Worm (Caenorhabditis elegans): ENCODE measurements around the gene snrp-40.1.

The snrp-40.1 gene

ce11 chrX:11287617-11288016 is 12.0 kb downstream of the snrp-40.1 start, which contains the start of gene F38B2.4:
TSS of gene F38B2.4 (minus strand) at chrX:11287717.
- TF ChIP-seq tra-4 (tag; optimal IDR thresholded peaks at IDR 0.05), result no peak
- TF ChIP-seq ceh-36 (tag; optimal IDR thresholded peaks at IDR 0.05), result no peak
- TF ChIP-seq scrt-1 (GFP tag; IDR thresholded peaks at IDR 0.05), result no peak
- no peak for TF ChIP-seq hmg-4 (GFP tag; optimal IDR thresholded peaks at IDR 0.05)
- TF ChIP-seq ets-7 (tag; optimal IDR thresholded peaks at IDR 0.05), result no peak
- no peak for TF ChIP-seq F13C5.2 (tag; optimal IDR thresholded peaks at IDR 0.05)
- no peak for TF ChIP-seq B0310.2 (tag; optimal IDR thresholded peaks at IDR 0.05)
- TF ChIP-seq hnd-1 (tag; optimal IDR thresholded peaks at IDR 0.05), result no peak
- no peak for TF ChIP-seq tbx-37 (GFP tag; conservative IDR thresholded peaks at IDR 0.05)
- no peak for TF ChIP-seq ceh-13 (GFP tag; optimal IDR thresholded peaks at IDR 0.05)
- no peak for TF ChIP-seq ama-1 (optimal IDR thresholded peaks at IDR 0.05)
- no peak for TF ChIP-seq hmbx-1 (tag; optimal IDR thresholded peaks at IDR 0.05)
- no peak for TF ChIP-seq aly-1 (tag; optimal IDR thresholded peaks at IDR 0.05)
- no peak for TF ChIP-seq tbx-11 (GFP tag; IDR thresholded peaks at IDR 0.05)
- no peak for TF ChIP-seq pes-1 (GFP tag; IDR thresholded peaks at IDR 0.05)
- no peak for TF ChIP-seq flt-1 (GFP tag; IDR thresholded peaks at IDR 0.05)
- TF ChIP-seq sea-1 (GFP tag; conservative IDR thresholded peaks at IDR 0.05), result no peak

- TF ChIP-seq hnd-1 (tag; optimal IDR thresholded peaks at IDR 0.05) (no peak), hmg-4 (GFP tag; optimal IDR thresholded peaks at IDR 0.05) (no peak), aly-1 (tag; optimal IDR thresholded peaks at IDR 0.05) (no peak), tbx-37 (GFP tag; conservative IDR thresholded peaks at IDR 0.05) (no peak), F13C5.2 (tag; optimal IDR thresholded peaks at IDR 0.05) (no peak), hmbx-1 (tag; optimal IDR thresholded peaks at IDR 0.05) (no peak), ceh-13 (GFP tag; optimal IDR thresholded peaks at IDR 0.05) (no peak), scrt-1 (GFP tag; IDR thresholded peaks at IDR 0.05) (no peak), B0310.2 (tag; optimal IDR thresholded peaks at IDR 0.05) (no peak), tbx-11 (GFP tag; IDR thresholded peaks at IDR 0.05) (no peak), ceh-36 (tag; optimal IDR thresholded peaks at IDR 0.05) (no peak), ama-1 (optimal IDR thresholded peaks at IDR 0.05) (no peak)
These were observed 13.3 kb downstream of the snrp-40.1 start, which contains the start of gene F38B2.3 for ce11 chrX:11286246-11286645. TSS of gene F38B2.3 (minus strand) at chrX:11286346.

- TF ChIP-seq scrt-1 (GFP tag; IDR thresholded peaks at IDR 0.05) (no peak), B0310.2 (tag; optimal IDR thresholded peaks at IDR 0.05) (no peak), tra-4 (tag; optimal IDR thresholded peaks at IDR 0.05) (no peak), pes-1 (GFP tag; IDR thresholded peaks at IDR 0.05) (no peak), ceh-36 (tag; optimal IDR thresholded peaks at IDR 0.05) (no peak), hnd-1 (tag; optimal IDR thresholded peaks at IDR 0.05) (no peak), sea-1 (GFP tag; conservative IDR thresholded peaks at IDR 0.05) (no peak), tbx-37 (GFP tag; conservative IDR thresholded peaks at IDR 0.05) (no peak), ama-1 (optimal IDR thresholded peaks at IDR 0.05) (no peak), hmg-4 (GFP tag; optimal IDR thresholded peaks at IDR 0.05) (no peak), hmbx-1 (tag; optimal IDR thresholded peaks at IDR 0.05) (no peak), ets-7 (tag; optimal IDR thresholded peaks at IDR 0.05) (no peak), tbx-11 (GFP tag; IDR thresholded peaks at IDR 0.05) (no peak), F13C5.2 (tag; optimal IDR thresholded peaks at IDR 0.05) (no peak)
These were observed 18.4 kb downstream of the snrp-40.1 start, which contains the start of gene F38B2.6 for ce11 chrX:11281148-11281547. TSS of gene F38B2.6 (minus strand) at chrX:11281248.

- no peak for TF ChIP-seq ceh-13 (GFP tag; optimal IDR thresholded peaks at IDR 0.05)
- no peak for TF ChIP-seq B0310.2 (tag; optimal IDR thresholded peaks at IDR 0.05)
- no peak for TF ChIP-seq hnd-1 (tag; optimal IDR thresholded peaks at IDR 0.05)
- no peak for TF ChIP-seq sea-1 (GFP tag; conservative IDR thresholded peaks at IDR 0.05)
- no peak for TF ChIP-seq tbx-11 (GFP tag; IDR thresholded peaks at IDR 0.05)
- no peak for TF ChIP-seq flt-1 (GFP tag; IDR thresholded peaks at IDR 0.05)
- no peak for TF ChIP-seq ceh-36 (tag; optimal IDR thresholded peaks at IDR 0.05)
- TF ChIP-seq pes-1 (GFP tag; IDR thresholded peaks at IDR 0.05), result no peak
These were observed 20.3 kb downstream of the snrp-40.1 start, which contains the start of gene F38B2.2 for ce11 chrX:11279276-11279675. TSS of gene F38B2.2 (minus strand) at chrX:11279376.

ce11 chrX:11270882-11271281 is 28.7 kb downstream of the snrp-40.1 start, which contains the start of gene ifa-1:
TSS of gene ifa-1 (plus strand) at chrX:11271182.
- TF ChIP-seq hmg-4 (GFP tag; optimal IDR thresholded peaks at IDR 0.05) (no peak), flt-1 (GFP tag; IDR thresholded peaks at IDR 0.05) (no peak), pes-1 (GFP tag; IDR thresholded peaks at IDR 0.05) (no peak), ama-1 (optimal IDR thresholded peaks at IDR 0.05) (no peak), scrt-1 (GFP tag; IDR thresholded peaks at IDR 0.05) (no peak), ets-7 (tag; optimal IDR thresholded peaks at IDR 0.05) (no peak), ceh-13 (GFP tag; optimal IDR thresholded peaks at IDR 0.05) (no peak), hmbx-1 (tag; optimal IDR thresholded peaks at IDR 0.05) (no peak), F13C5.2 (tag; optimal IDR thresholded peaks at IDR 0.05) (no peak), sea-1 (GFP tag; conservative IDR thresholded peaks at IDR 0.05) (no peak), B0310.2 (tag; optimal IDR thresholded peaks at IDR 0.05) (no peak), tra-4 (tag; optimal IDR thresholded peaks at IDR 0.05) (no peak), aly-1 (tag; optimal IDR thresholded peaks at IDR 0.05) (no peak), tbx-11 (GFP tag; IDR thresholded peaks at IDR 0.05) (no peak), ceh-36 (tag; optimal IDR thresholded peaks at IDR 0.05) (no peak), tbx-37 (GFP tag; conservative IDR thresholded peaks at IDR 0.05) (no peak), hnd-1 (tag; optimal IDR thresholded peaks at IDR 0.05) (no peak)

- TF ChIP-seq ceh-13 (GFP tag; optimal IDR thresholded peaks at IDR 0.05), result no peak
- TF ChIP-seq scrt-1 (GFP tag; IDR thresholded peaks at IDR 0.05), result no peak
- TF ChIP-seq tra-4 (tag; optimal IDR thresholded peaks at IDR 0.05), result no peak
- TF ChIP-seq hmbx-1 (tag; optimal IDR thresholded peaks at IDR 0.05), result no peak
- no peak for TF ChIP-seq flt-1 (GFP tag; IDR thresholded peaks at IDR 0.05)
- TF ChIP-seq ceh-36 (tag; optimal IDR thresholded peaks at IDR 0.05), result no peak
- TF ChIP-seq pes-1 (GFP tag; IDR thresholded peaks at IDR 0.05), result no peak
- TF ChIP-seq hmg-4 (GFP tag; optimal IDR thresholded peaks at IDR 0.05), result no peak
- TF ChIP-seq sea-1 (GFP tag; conservative IDR thresholded peaks at IDR 0.05), result no peak
- no peak for TF ChIP-seq aly-1 (tag; optimal IDR thresholded peaks at IDR 0.05)
- TF ChIP-seq ama-1 (optimal IDR thresholded peaks at IDR 0.05), result no peak
- TF ChIP-seq hnd-1 (tag; optimal IDR thresholded peaks at IDR 0.05), result no peak
- TF ChIP-seq F13C5.2 (tag; optimal IDR thresholded peaks at IDR 0.05), result no peak
- TF ChIP-seq tbx-37 (GFP tag; conservative IDR thresholded peaks at IDR 0.05), result no peak
- no peak for TF ChIP-seq ets-7 (tag; optimal IDR thresholded peaks at IDR 0.05)
- TF ChIP-seq tbx-11 (GFP tag; IDR thresholded peaks at IDR 0.05), result no peak
- TF ChIP-seq B0310.2 (tag; optimal IDR thresholded peaks at IDR 0.05), result no peak
These were observed 30.6 kb downstream of the snrp-40.1 start, which contains the start of gene C03A3.3 for ce11 chrX:11268970-11269369. TSS of gene C03A3.3 (minus strand) at chrX:11269070.

ce11 chrX:11266711-11267110 is 32.9 kb downstream of the snrp-40.1 start, which contains the start of gene C03A3.9:
TSS of gene C03A3.9 (plus strand) at chrX:11267011.
- TF ChIP-seq B0310.2 (tag; optimal IDR thresholded peaks at IDR 0.05) (no peak), ama-1 (optimal IDR thresholded peaks at IDR 0.05) (no peak), scrt-1 (GFP tag; IDR thresholded peaks at IDR 0.05) (no peak), aly-1 (tag; optimal IDR thresholded peaks at IDR 0.05) (no peak), hnd-1 (tag; optimal IDR thresholded peaks at IDR 0.05) (no peak), pes-1 (GFP tag; IDR thresholded peaks at IDR 0.05) (no peak), ceh-13 (GFP tag; optimal IDR thresholded peaks at IDR 0.05) (no peak), hmg-4 (GFP tag; optimal IDR thresholded peaks at IDR 0.05) (no peak), sea-1 (GFP tag; conservative IDR thresholded peaks at IDR 0.05) (no peak), flt-1 (GFP tag; IDR thresholded peaks at IDR 0.05) (no peak), hmbx-1 (tag; optimal IDR thresholded peaks at IDR 0.05) (no peak), F13C5.2 (tag; optimal IDR thresholded peaks at IDR 0.05) (no peak), tbx-11 (GFP tag; IDR thresholded peaks at IDR 0.05) (no peak), ceh-36 (tag; optimal IDR thresholded peaks at IDR 0.05) (no peak), tra-4 (tag; optimal IDR thresholded peaks at IDR 0.05) (no peak), ets-7 (tag; optimal IDR thresholded peaks at IDR 0.05) (no peak), tbx-37 (GFP tag; conservative IDR thresholded peaks at IDR 0.05) (no peak)
